Worm (Caenorhabditis elegans): ENCODE measurements around the gene irld-67.

DNA sequence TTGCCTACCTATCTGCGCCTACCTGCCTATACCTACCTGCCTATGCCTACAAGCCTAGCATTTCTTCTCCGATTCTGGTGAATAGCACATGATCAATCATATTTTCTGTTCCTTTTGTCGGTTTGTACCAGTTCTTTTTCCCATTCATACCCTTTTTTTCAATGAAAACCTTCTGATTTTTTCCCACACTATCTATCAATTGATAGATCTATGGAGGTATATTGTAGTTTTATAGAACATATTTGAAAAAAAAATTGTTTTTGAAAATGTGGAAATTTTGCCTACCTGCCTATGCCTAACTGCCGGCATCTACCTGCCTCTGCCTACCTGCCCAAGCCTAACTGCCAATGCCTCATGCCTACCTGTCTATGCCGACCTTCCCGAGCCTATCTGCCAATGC lies 29.4 kb upstream of the irld-67 start:
- no peak for TF ChIP-seq elt-1 (tag; optimal IDR thresholded peaks at IDR 0.05)
- TF ChIP-seq unc-55 (GFP tag; optimal IDR thresholded peaks at IDR 0.05), result no peak

Data from whole organism, L2 larva.